Worm (Caenorhabditis elegans) whole organism, L2 larva: ENCODE measurements around the gene F23B12.1.

Experiments used
- C34F6.9 ChIP-seq: fragments of 150-350 bp; optimal IDR thresholded peaks from 2 replicates; lab custom pipeline; 2014; ENCODE audit warnings: missing biosample characterization, missing genetic modification characterization
- R02D3.7 ChIP-seq: fragments of 150-350 bp; optimal IDR thresholded peaks from 2 replicates; lab custom pipeline; 2014; ENCODE audit warnings: missing biosample characterization, missing genetic modification characterization
- Y55F3AM.14 ChIP-seq: fragments of 200-800 bp; sonication (Bioruptor generic); optimal IDR thresholded peaks from 2 replicates; lab custom pipeline; 2018; ENCODE audit warnings: mild to moderate bottlenecking, missing genetic modification characterization, missing compliant biosample characterization
- ZK546.5 ChIP-seq: sonication (generic microtip); optimal IDR thresholded peaks from 2 replicates; lab custom pipeline; 2017; ENCODE audit warnings: missing biosample characterization, missing genetic modification characterization
- aly-2 ChIP-seq: fragments of 150-350 bp; optimal IDR thresholded peaks from 2 replicates; lab custom pipeline; 2014; ENCODE audit warnings: missing biosample characterization, missing genetic modification characterization
- ama-1 ChIP-seq: fragments of 150-350 bp; optimal IDR thresholded peaks from 2 replicates; lab custom pipeline; 2018; ENCODE audit warnings: inconsistent platforms
- blmp-1 ChIP-seq: sonication (generic microtip); optimal IDR thresholded peaks from 2 replicates; lab custom pipeline; 2017; ENCODE audit warnings: missing genetic modification characterization, mild to moderate bottlenecking, missing compliant biosample characterization, antibody characterized with exemption, moderate library complexity; ENCODE audit not compliant: insufficient read depth
- ceh-16 ChIP-seq: fragments of 150-350 bp; optimal IDR thresholded peaks from 2 replicates; lab custom pipeline; 2014; ENCODE audit warnings: missing biosample characterization, missing genetic modification characterization
- ceh-82 ChIP-seq: fragments of 150-350 bp; optimal IDR thresholded peaks from 2 replicates; lab custom pipeline; 2014; ENCODE audit warnings: missing biosample characterization, missing genetic modification characterization
- crh-2 ChIP-seq: sonication (generic microtip); optimal IDR thresholded peaks from 2 replicates; lab custom pipeline; 2017; ENCODE audit warnings: missing biosample characterization, missing genetic modification characterization
- dmd-4 ChIP-seq: sonication (generic microtip); optimal IDR thresholded peaks from 2 replicates; lab custom pipeline; 2017; ENCODE audit warnings: missing biosample characterization, missing genetic modification characterization
- elt-1 ChIP-seq: fragments of 150-350 bp; optimal IDR thresholded peaks from 2 replicates; lab custom pipeline; 2014; ENCODE audit warnings: missing biosample characterization, missing genetic modification characterization
- elt-3 ChIP-seq: sonication (generic microtip); optimal IDR thresholded peaks from 2 replicates; lab custom pipeline; 2017; ENCODE audit warnings: missing biosample characterization, missing genetic modification characterization
- fos-1 ChIP-seq: fragments of 150-350 bp; optimal IDR thresholded peaks from 2 replicates; lab custom pipeline; 2014; ENCODE audit warnings: missing biosample characterization, missing genetic modification characterization
- gmeb-1 ChIP-seq: fragments of 150-350 bp; optimal IDR thresholded peaks from 2 replicates; lab custom pipeline; 2014; ENCODE audit warnings: missing biosample characterization, missing genetic modification characterization
- lin-11 ChIP-seq: fragments of 150-350 bp; sonication (generic microtip); optimal IDR thresholded peaks from 2 replicates; lab custom pipeline; 2014; ENCODE audit warnings: missing biosample characterization, missing genetic modification characterization, inconsistent platforms, mixed read lengths
- lin-13 ChIP-seq: fragments of 150-350 bp; optimal IDR thresholded peaks from 2 replicates; lab custom pipeline; 2014; ENCODE audit warnings: missing biosample characterization, missing genetic modification reagents, missing genetic modification characterization
- lin-39 ChIP-seq: fragments of 150-350 bp; optimal IDR thresholded peaks from 2 replicates; lab custom pipeline; 2014; ENCODE audit warnings: missing biosample characterization, missing genetic modification reagents, missing genetic modification characterization
- lsy-2 ChIP-seq, 2 experiments: fragments of 150-350 bp in 1 of 2; sonication (generic microtip) in 1 of 2; optimal IDR thresholded peaks; 2 replicates each; lab custom pipeline; 2014 to 2017; ENCODE audit warnings: missing biosample characterization in 2 of 2, missing genetic modification characterization in 2 of 2
- mab-5 ChIP-seq: fragments of 150-350 bp; optimal IDR thresholded peaks from 2 replicates; lab custom pipeline; 2014; ENCODE audit warnings: missing biosample characterization, missing genetic modification characterization
- mbf-1 ChIP-seq: sonication (generic microtip); optimal IDR thresholded peaks from 2 replicates; lab custom pipeline; 2017; ENCODE audit warnings: missing biosample characterization, missing genetic modification characterization
- nhr-12 ChIP-seq: fragments of 150-350 bp; optimal IDR thresholded peaks from 2 replicates; lab custom pipeline; 2014; ENCODE audit warnings: missing biosample characterization, missing genetic modification characterization
- nhr-129 ChIP-seq: fragments of 150-350 bp; optimal IDR thresholded peaks from 2 replicates; lab custom pipeline; 2014; ENCODE audit warnings: missing biosample characterization, missing genetic modification characterization
- nhr-21 ChIP-seq: fragments of 150-350 bp; optimal IDR thresholded peaks from 2 replicates; lab custom pipeline; 2014; ENCODE audit warnings: missing biosample characterization, missing genetic modification characterization
- nhr-23 ChIP-seq: fragments of 150-350 bp; optimal IDR thresholded peaks from 2 replicates; lab custom pipeline; 2014; ENCODE audit warnings: missing biosample characterization, missing genetic modification reagents, missing genetic modification characterization
- nhr-237 ChIP-seq: fragments of 150-350 bp; optimal IDR thresholded peaks from 2 replicates; lab custom pipeline; 2014; ENCODE audit warnings: missing biosample characterization, missing genetic modification characterization
- nhr-25 ChIP-seq: fragments of 150-350 bp; sonication (generic microtip); optimal IDR thresholded peaks from 3 replicates; lab custom pipeline; 2014; ENCODE audit warnings: missing biosample characterization, missing genetic modification characterization
- nhr-6 ChIP-seq: fragments of 150-350 bp; optimal IDR thresholded peaks from 2 replicates; lab custom pipeline; 2014; ENCODE audit warnings: missing biosample characterization, missing genetic modification characterization
- nhr-77 ChIP-seq: fragments of 150-350 bp; optimal IDR thresholded peaks from 2 replicates; lab custom pipeline; 2014; ENCODE audit warnings: missing biosample characterization, missing genetic modification characterization
- peb-1 ChIP-seq: fragments of 150-350 bp; optimal IDR thresholded peaks from 2 replicates; lab custom pipeline; 2014; ENCODE audit warnings: missing biosample characterization, missing genetic modification characterization
- sem-4 ChIP-seq: fragments of 150-350 bp; optimal IDR thresholded peaks from 2 replicates; lab custom pipeline; 2014; ENCODE audit warnings: missing biosample characterization, missing genetic modification reagents, missing genetic modification characterization
- skn-1 ChIP-seq: sonication (generic microtip); optimal IDR thresholded peaks from 2 replicates; lab custom pipeline; 2017; ENCODE audit warnings: missing biosample characterization, missing genetic modification characterization
- sma-3 ChIP-seq: sonication (generic microtip); optimal IDR thresholded peaks from 2 replicates; lab custom pipeline; 2016; ENCODE audit warnings: missing genetic modification reagents, missing genetic modification characterization, missing compliant biosample characterization
- sma-9 ChIP-seq, 2 experiments: fragments of 150-350 bp in 1 of 2; sonication (generic microtip) in 1 of 2; optimal IDR thresholded peaks; 2 replicates each; lab custom pipeline; 2014 to 2016; ENCODE audit warnings: missing genetic modification characterization in 2 of 2, mild to moderate bottlenecking in 1 of 2, missing biosample characterization in 1 of 2, missing compliant biosample characterization in 1 of 2, missing genetic modification reagents in 1 of 2, moderate library complexity in 1 of 2
- snpc-4 ChIP-seq: fragments of 150-350 bp; optimal IDR thresholded peaks from 2 replicates; lab custom pipeline; 2014; ENCODE audit warnings: missing biosample characterization, missing genetic modification characterization
- unc-39 ChIP-seq: fragments of 150-350 bp; optimal IDR thresholded peaks from 2 replicates; lab custom pipeline; 2014; ENCODE audit warnings: missing biosample characterization, missing genetic modification characterization
- unc-55 ChIP-seq: fragments of 150-350 bp; sonication (generic microtip); optimal IDR thresholded peaks from 3 replicates; lab custom pipeline; 2014; ENCODE audit warnings: missing biosample characterization, missing genetic modification reagents, missing genetic modification characterization
- unc-62 ChIP-seq: fragments of 150-350 bp; optimal IDR thresholded peaks from 2 replicates; lab custom pipeline; 2014; ENCODE audit warnings: missing biosample characterization, missing genetic modification reagents, missing genetic modification characterization
- ztf-1 ChIP-seq: fragments of 200-800 bp; sonication (Bioruptor generic); conservative IDR thresholded peaks from 2 replicates; pipeline ENCODE4 v1.3.6; 2022; ENCODE audit warnings: missing genetic modification characterization, missing compliant biosample characterization
- ztf-4 ChIP-seq: fragments of 150-350 bp; optimal IDR thresholded peaks from 2 replicates; lab custom pipeline; 2014; ENCODE audit warnings: missing biosample characterization, missing genetic modification characterization

F23B12.1 gene

DNA sequence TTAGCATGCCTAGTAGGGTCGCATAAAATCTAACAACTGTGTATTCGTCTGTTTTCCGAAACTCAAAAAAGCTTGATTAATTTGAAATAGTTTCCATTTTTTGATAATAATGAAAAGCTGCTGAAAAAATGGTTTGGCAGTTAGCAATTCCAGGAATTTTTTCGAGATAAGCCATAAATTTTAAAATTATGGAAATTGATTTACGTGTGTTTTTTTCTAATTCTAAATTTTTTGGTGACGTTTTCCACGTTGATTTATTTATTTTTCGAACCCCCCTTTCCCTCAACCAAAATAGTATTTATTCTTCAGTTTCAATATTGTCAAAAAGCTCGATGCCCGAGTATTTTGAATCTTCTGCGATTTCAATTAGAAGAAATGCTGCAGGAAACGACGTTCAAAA is at the start of gene F23B12.1:
F23B12.1 (plus strand) TSS at position 301 of the 400 bp plus-strand sequence.
- no peak for TF ChIP-seq nhr-6 (tag; lab: Kevin White, UChicago)
- TF ChIP-seq, all 48 proteins: peak for 0

DNA sequence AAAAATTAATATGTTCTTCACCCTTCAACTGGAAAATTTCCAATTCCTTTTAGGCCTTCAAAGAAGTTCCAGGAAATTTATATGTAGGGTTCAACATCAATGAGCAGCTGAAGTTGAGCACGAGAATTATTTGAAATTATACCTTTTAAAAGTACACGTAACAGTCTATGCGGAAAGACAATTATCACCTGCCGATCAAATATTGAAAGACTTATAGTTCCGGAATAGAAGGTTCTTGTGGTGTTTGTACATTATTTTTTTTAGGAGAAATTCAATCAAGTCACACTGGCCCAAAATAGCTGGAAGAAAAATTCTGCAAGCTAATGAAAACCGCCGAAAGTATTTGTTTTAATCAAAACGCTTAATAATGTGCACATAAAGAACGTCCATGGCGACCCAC is 48.7 kb upstream of the F23B12.1 start:
- no peak for TF ChIP-seq fos-1 (tag; lab: Kevin White, UChicago)
- no peak for TF ChIP-seq elt-3
- no peak for TF ChIP-seq aly-2 (tag; lab: Kevin White, UChicago)
- TF ChIP-seq nhr-129 (tag; lab: Kevin White, UChicago) = no peak
- no peak for TF ChIP-seq nhr-23 (tag; lab: Kevin White, UChicago)
- no peak for TF ChIP-seq gmeb-1
- no peak for TF ChIP-seq nhr-77 (tag; lab: Kevin White, UChicago)
- no peak for TF ChIP-seq ama-1 (lab: Kevin White, UChicago)
- no peak for TF ChIP-seq nhr-6 (tag; lab: Kevin White, UChicago)
- no peak for TF ChIP-seq elt-1 (tag; lab: Kevin White, UChicago)
- TF ChIP-seq nhr-21 = no peak
- no peak for TF ChIP-seq nhr-237
- no peak for TF ChIP-seq nhr-12 (tag; lab: Kevin White, UChicago)
- TF ChIP-seq skn-1 = no peak
- TF ChIP-seq ztf-1 (GFP tag; lab: Robert Waterston, UW) = no peak

DNA sequence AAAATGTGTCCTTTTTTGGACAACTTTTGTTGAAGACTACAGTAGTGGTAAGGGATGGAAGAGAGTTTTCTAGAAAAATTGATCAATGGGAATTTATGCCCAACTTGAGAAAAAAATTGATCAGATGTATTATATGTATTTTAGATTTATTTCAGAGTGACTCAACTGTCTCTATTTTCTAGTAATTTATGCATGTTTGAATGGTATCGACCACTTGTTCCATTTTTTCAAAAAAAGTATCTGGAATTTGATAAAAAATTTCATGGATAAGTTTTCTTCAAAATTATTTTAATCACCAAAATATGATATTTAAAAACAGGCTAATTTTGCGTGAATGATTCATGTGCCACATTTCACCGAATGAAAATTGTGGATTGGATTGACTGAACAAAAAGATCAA is 37.1 kb upstream of the F23B12.1 start, which contains the start of gene C15H11.10:
C15H11.10 (plus strand) TSS at position 301 of the 400 bp plus-strand sequence.
- TF ChIP-seq unc-62 (GFP tag; lab: Kevin White, UChicago) (no peak), ceh-82 (no peak), ztf-1 (GFP tag; lab: Robert Waterston, UW) (no peak), nhr-23 (tag; lab: Kevin White, UChicago) (no peak), crh-2 (tag; lab: Kevin White, UChicago) (no peak), Y55F3AM.14 (GFP tag; lab: Kevin White, UChicago) (no peak), nhr-12 (tag; lab: Kevin White, UChicago) (no peak), elt-3 (no peak), blmp-1 (tag; lab: Kevin White, UChicago) (no peak), ZK546.5 (no peak), sma-9 (GFP tag; optimal IDR thresholded peaks at IDR 0.05; lab: Kevin White, UChicago) (no peak), sma-9 (tag; optimal IDR thresholded peaks at IDR 0.05; lab: Kevin White, UChicago) (no peak), gmeb-1 (no peak), ztf-4 (tag; lab: Kevin White, UChicago) (no peak), nhr-129 (tag; lab: Kevin White, UChicago) (no peak), skn-1 (no peak), lin-11 (no peak)

DNA sequence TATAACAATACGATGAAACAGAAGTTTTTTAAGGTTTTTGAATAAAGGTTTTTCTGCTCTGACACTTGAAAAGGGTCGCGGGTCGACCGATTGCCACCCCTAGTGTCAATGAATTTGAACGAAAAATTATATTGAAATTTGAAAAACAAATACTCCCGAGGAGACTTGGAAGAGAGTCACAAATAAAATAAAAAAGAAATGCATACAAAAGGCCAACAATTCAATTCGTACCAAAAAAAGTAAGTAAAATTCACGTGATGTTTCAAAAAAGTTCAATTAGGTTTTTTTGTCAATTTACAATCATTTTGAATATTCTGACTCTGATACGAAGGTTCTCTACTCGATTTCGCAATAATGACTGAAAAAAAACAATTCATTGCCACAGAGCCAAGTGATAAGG is 35.5 kb upstream of the F23B12.1 start, which contains the start of gene C15H11.1:
C15H11.1 (plus strand) TSS at position 301 of the 400 bp plus-strand sequence.
- no peak for TF ChIP-seq lsy-2 (tag; optimal IDR thresholded peaks at IDR 0.05; lab: Kevin White, UChicago)
- TF ChIP-seq mab-5 (tag; lab: Kevin White, UChicago) = no peak
- no peak for TF ChIP-seq Y55F3AM.14 (GFP tag; lab: Kevin White, UChicago)
- TF ChIP-seq nhr-23 (tag; lab: Kevin White, UChicago) = no peak
- TF ChIP-seq sma-3 (GFP tag; lab: Kevin White, UChicago) = no peak
- no peak for TF ChIP-seq nhr-6 (tag; lab: Kevin White, UChicago)
- no peak for TF ChIP-seq mbf-1 (tag; lab: Kevin White, UChicago)
- no peak for TF ChIP-seq ceh-16 (tag; lab: Kevin White, UChicago)
- TF ChIP-seq skn-1 = no peak
- TF ChIP-seq ama-1 (lab: Kevin White, UChicago) = no peak
- no peak for TF ChIP-seq nhr-77 (tag; lab: Kevin White, UChicago)
- TF ChIP-seq lin-11 = no peak
- no peak for TF ChIP-seq lin-39 (tag; lab: Kevin White, UChicago)
- no peak for TF ChIP-seq blmp-1 (tag; lab: Kevin White, UChicago)
- no peak for TF ChIP-seq unc-39 (tag; lab: Kevin White, UChicago)
- TF ChIP-seq nhr-12 (tag; lab: Kevin White, UChicago) = no peak
- no peak for TF ChIP-seq peb-1 (tag; lab: Kevin White, UChicago)
- no peak for TF ChIP-seq C34F6.9 (tag; lab: Kevin White, UChicago)
- TF ChIP-seq elt-3 = no peak
- TF ChIP-seq snpc-4 = no peak
- TF ChIP-seq, all 48 proteins: peak for 0

DNA sequence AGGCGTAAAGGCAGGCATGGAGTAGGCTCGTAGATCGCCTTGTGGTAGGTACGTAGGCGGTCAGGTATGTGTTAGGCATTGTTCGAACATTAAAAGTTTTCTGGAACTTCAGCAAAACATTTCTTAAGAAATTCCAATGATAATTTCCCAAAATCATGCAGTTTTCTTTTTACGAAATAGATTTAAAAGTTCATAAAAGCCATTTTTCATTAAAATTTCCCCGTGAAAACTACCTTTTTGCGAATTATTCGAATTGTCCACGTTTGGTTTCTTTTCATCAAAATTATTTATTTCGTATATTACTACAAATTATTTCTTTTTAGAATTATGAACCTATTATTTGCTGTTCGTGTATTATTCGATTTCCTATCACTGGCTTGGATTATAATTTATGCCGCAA is 34.2 kb upstream of the F23B12.1 start, which contains the start of gene C15H11.13:
C15H11.13 (plus strand) TSS at position 301 of the 400 bp plus-strand sequence.
- TF ChIP-seq R02D3.7 (tag; lab: Kevin White, UChicago) (no peak), lin-13 (GFP tag; lab: Kevin White, UChicago) (no peak), lin-11 (no peak), ZK546.5 (no peak), Y55F3AM.14 (GFP tag; lab: Kevin White, UChicago) (no peak), nhr-21 (no peak), nhr-6 (tag; lab: Kevin White, UChicago) (no peak), lin-39 (tag; lab: Kevin White, UChicago) (no peak), nhr-23 (tag; lab: Kevin White, UChicago) (no peak), mbf-1 (tag; lab: Kevin White, UChicago) (no peak), nhr-25 (tag; lab: Kevin White, UChicago) (no peak), ama-1 (lab: Kevin White, UChicago) (no peak), sem-4 (no peak), unc-55 (GFP tag; lab: Kevin White, UChicago) (no peak), dmd-4 (no peak)
- TF ChIP-seq, all 48 proteins: peak for 0
